Fruit fly (Drosophila melanogaster): ENCODE results near the gene CG1523.

Gene CG1523

dm6 chr3R:28831626-28832267 lies 12.3 kb upstream of the CG1523 start, which contains the start of gene WASp (continued):
- TF ChIP-seq aop (GFP tag; IDR thresholded peaks at IDR 0.05) (peak; percentile 99), ken (GFP tag; IDR thresholded peaks at IDR 0.05) (peak; percentile 58; the same call in 1 of the 3 replicates), CG17802 (tag; optimal IDR thresholded peaks at IDR 0.05) (peak; percentile 100), Xbp1 (GFP tag; optimal IDR thresholded peaks at IDR 0.05) (peak; percentile 80), CG9817 (tag; optimal IDR thresholded peaks at IDR 0.05) (peak; percentile 75), CG4282 (GFP tag; optimal IDR thresholded peaks at IDR 0.05) (peak; percentile 56), CG8290 (GFP tag; optimal IDR thresholded peaks at IDR 0.05) (no peak), CG8290 (tag; optimal IDR thresholded peaks at IDR 0.05) (no peak), Lhr (GFP tag; optimal IDR thresholded peaks at IDR 0.05) (peak; percentile 89), row (GFP tag; IDR thresholded peaks at IDR 0.05) (peak; percentile 75), HLH4C (GFP tag; IDR thresholded peaks at IDR 0.05; ENCODE audit: partially characterized antibody) (no peak), CG5953 (GFP tag; IDR thresholded peaks at IDR 0.05) (0 out of 2 replicates have a peak, but pooled peaks have one; percentile 22), CG9797 (GFP tag; optimal IDR thresholded peaks at IDR 0.05) (peak; percentile 93), Mes4 (GFP tag; optimal IDR thresholded peaks at IDR 0.05) (peak; percentile 78), tup (GFP tag; optimal IDR thresholded peaks at IDR 0.05) (no peak), Vsx1 (GFP tag; optimal IDR thresholded peaks at IDR 0.05) (no peak), CrebB (tag; optimal IDR thresholded peaks at IDR 0.05) (peak; percentile 62), HHEX (GFP tag; optimal IDR thresholded peaks at IDR 0.05) (peak; percentile 55), chn (GFP tag; optimal IDR thresholded peaks at IDR 0.05) (peak; percentile 75), gcm2 (GFP tag; optimal IDR thresholded peaks at IDR 0.05) (peak; percentile 38), p53 (GFP tag; optimal IDR thresholded peaks at IDR 0.05) (peak; percentile 57), CG2889 (GFP tag; IDR thresholded peaks at IDR 0.05) (no peak), toy (GFP tag; IDR thresholded peaks at IDR 0.05) (0 out of 2 replicates have a peak, but pooled peaks have one; percentile 19), phol (tag; optimal IDR thresholded peaks at IDR 0.05) (peak; percentile 69), CG7556 (GFP tag; optimal IDR thresholded peaks at IDR 0.05) (no peak), CG3163 (GFP tag; optimal IDR thresholded peaks at IDR 0.05) (peak; percentile 70), trem (tag; optimal IDR thresholded peaks at IDR 0.05) (peak; percentile 70), CG15514 (GFP tag; optimal IDR thresholded peaks at IDR 0.05) (peak; percentile 88), gce (GFP tag; IDR thresholded peaks at IDR 0.05) (0 out of 3 replicates have a peak, but pooled peaks have one; percentile 52), zf30C (GFP tag; optimal IDR thresholded peaks at IDR 0.05) (no peak), jumu (GFP tag; optimal IDR thresholded peaks at IDR 0.05) (peak; percentile 71), Usf (GFP tag; optimal IDR thresholded peaks at IDR 0.05) (peak; percentile 4), gcm (GFP tag; optimal IDR thresholded peaks at IDR 0.05) (no peak), CG18262 (tag; optimal IDR thresholded peaks at IDR 0.05) (no peak), chm (GFP tag; IDR thresholded peaks at IDR 0.05) (peak; percentile 77), CG2712 (tag; optimal IDR thresholded peaks at IDR 0.05) (peak; percentile 71), zfh1 (GFP tag; IDR thresholded peaks at IDR 0.05) (peak; percentile 78), CG17359 (tag; optimal IDR thresholded peaks at IDR 0.05) (no peak), dysf (GFP tag; IDR thresholded peaks at IDR 0.05) (peak; percentile 77), Camta (GFP tag; optimal IDR thresholded peaks at IDR 0.05) (peak; percentile 77), HmgD (GFP tag; optimal IDR thresholded peaks at IDR 0.05) (peak; percentile 66), sc (optimal IDR thresholded peaks at IDR 0.05) (no peak), sc (GFP tag; optimal IDR thresholded peaks at IDR 0.05) (peak; percentile 19), Opbp (GFP tag; IDR thresholded peaks at IDR 0.05; ENCODE audit: partially characterized antibody) (peak; percentile 75; the same call in 2 of the 3 replicates), HLH3B (GFP tag; IDR thresholded peaks at IDR 0.05) (peak; percentile 57), az2 (GFP tag; optimal IDR thresholded peaks at IDR 0.05) (peak; percentile 32), slbo (GFP tag; IDR thresholded peaks at IDR 0.05) (peak; percentile 67), CG4730 (GFP tag; IDR thresholded peaks at IDR 0.05) (peak; percentile 50), kay (GFP tag; optimal IDR thresholded peaks at IDR 0.05) (no peak), CG7963 (GFP tag; IDR thresholded peaks at IDR 0.05; ENCODE audit: partially characterized antibody) (no peak)
